Fruit fly (Drosophila melanogaster): ENCODE measurements around the gene CG31269.

CG31269 gene

dm6 chr3R:17079859-17080255 is 47.1 kb upstream of the CG31269 start, which contains the start of the genes Keap1 and kuk (continued):
- TF ChIP-seq ssp (GFP tag; IDR thresholded peaks at IDR 0.05), result no peak
- TF ChIP-seq Oaz (GFP tag; IDR thresholded peaks at IDR 0.05), result no peak
- TF ChIP-seq nau (GFP tag; optimal IDR thresholded peaks at IDR 0.05), result no peak
- TF ChIP-seq dysf (GFP tag; IDR thresholded peaks at IDR 0.05), result peak; percentile 25; the same call in 1 of the 3 replicates
- TF ChIP-seq tna (GFP tag; IDR thresholded peaks at IDR 0.05; ENCODE audit: partially characterized antibody), result peak; percentile 61
- no peak for TF ChIP-seq pros (GFP tag; optimal IDR thresholded peaks at IDR 0.05)
- no peak for TF ChIP-seq CG2202 (tag; optimal IDR thresholded peaks at IDR 0.05)
- TF ChIP-seq slou (GFP tag; optimal IDR thresholded peaks at IDR 0.05), result peak; percentile 74
- TF ChIP-seq MTF-1 (GFP tag; optimal IDR thresholded peaks at IDR 0.05; ENCODE audit: borderline replicate concordance), result peak; percentile 43
- TF ChIP-seq Hr39 (optimal IDR thresholded peaks at IDR 0.05), result no peak
- peak; percentile 99 for TF ChIP-seq CG10267 (tag; optimal IDR thresholded peaks at IDR 0.05)
- peak; percentile 48 for TF ChIP-seq Antp (GFP tag; optimal IDR thresholded peaks at IDR 0.05)
- peak; percentile 51 for TF ChIP-seq CG14014 (GFP tag; IDR thresholded peaks at IDR 0.05)
- peak; percentile 88 for TF ChIP-seq inv (GFP tag; IDR thresholded peaks at IDR 0.05; ENCODE audit: partially characterized antibody)
- peak; percentile 90 for TF ChIP-seq Ets97D (GFP tag; optimal IDR thresholded peaks at IDR 0.05)
- peak; percentile 27 for TF ChIP-seq psq (GFP tag; optimal IDR thresholded peaks at IDR 0.05)
- TF ChIP-seq Oli (tag; optimal IDR thresholded peaks at IDR 0.05), result peak; percentile 3
- peak; percentile 89 for TF ChIP-seq Med (GFP tag)
- TF ChIP-seq gcm2 (GFP tag; optimal IDR thresholded peaks at IDR 0.05), result peak; percentile 41
- peak; percentile 86 for TF ChIP-seq trem (tag; optimal IDR thresholded peaks at IDR 0.05)
- TF ChIP-seq CG34376 (GFP tag; optimal IDR thresholded peaks at IDR 0.05), result no peak
- peak; percentile 75 for TF ChIP-seq CG6791 (GFP tag; IDR thresholded peaks at IDR 0.05; ENCODE audit: partially characterized antibody)
- peak; percentile 84 for TF ChIP-seq amos (GFP tag; IDR thresholded peaks at IDR 0.05; ENCODE audit: partially characterized antibody)
- TF ChIP-seq CG6272 (GFP tag; IDR thresholded peaks at IDR 0.05), result peak; percentile 46; the same call in 1 of the 2 replicates
- peak; percentile 20 for TF ChIP-seq Tbp (GFP tag; optimal IDR thresholded peaks at IDR 0.05)
- TF ChIP-seq Fer3 (tag; optimal IDR thresholded peaks at IDR 0.05), result peak; percentile 34
- peak; percentile 42 for TF ChIP-seq MBD-R2 (GFP tag; IDR thresholded peaks at IDR 0.05)
- peak; percentile 93 for TF ChIP-seq CG9797 (GFP tag; optimal IDR thresholded peaks at IDR 0.05)
- peak; percentile 17 for TF ChIP-seq CG7271 (tag; optimal IDR thresholded peaks at IDR 0.05)
- TF ChIP-seq Hr3 (GFP tag; optimal IDR thresholded peaks at IDR 0.05), result peak; percentile 64
- TF ChIP-seq CG8944 (GFP tag; optimal IDR thresholded peaks at IDR 0.05), result peak; percentile 11
- no peak for TF ChIP-seq eve (GFP tag; optimal IDR thresholded peaks at IDR 0.05)
- peak; percentile 41 for TF ChIP-seq CG10209 (GFP tag; optimal IDR thresholded peaks at IDR 0.05)
- peak; percentile 37 for TF ChIP-seq CG10543 (GFP tag; optimal IDR thresholded peaks at IDR 0.05)
- TF ChIP-seq CG9727 (GFP tag; optimal IDR thresholded peaks at IDR 0.05), result peak; percentile 41
- peak; percentile 85 for TF ChIP-seq Sin3A (optimal IDR thresholded peaks at IDR 0.05)
- peak; percentile 88 for TF ChIP-seq Bgb (GFP tag; IDR thresholded peaks at IDR 0.05; ENCODE audit: partially characterized antibody)
- TF ChIP-seq CG13424 (tag; optimal IDR thresholded peaks at IDR 0.05), result peak; percentile 19
- peak; percentile 28 for TF ChIP-seq CG12071 (GFP tag; optimal IDR thresholded peaks at IDR 0.05)
- TF ChIP-seq hb (GFP tag; IDR thresholded peaks at IDR 0.05; ENCODE audit: partially characterized antibody), result peak; percentile 59; the same call in 2 of the 3 replicates
- TF ChIP-seq tup (GFP tag; optimal IDR thresholded peaks at IDR 0.05), result peak; percentile 23
- TF ChIP-seq CG12744 (GFP tag; optimal IDR thresholded peaks at IDR 0.05), result peak; percentile 49
- no peak for TF ChIP-seq wdn (GFP tag; IDR thresholded peaks at IDR 0.05)
- TF ChIP-seq jing (GFP tag; optimal IDR thresholded peaks at IDR 0.05), result no peak
- TF ChIP-seq nmo (GFP tag; optimal IDR thresholded peaks at IDR 0.05), result peak; percentile 80
- TF ChIP-seq Hmx (GFP tag; optimal IDR thresholded peaks at IDR 0.05), result no peak
- no peak for TF ChIP-seq CG10321 (GFP tag; IDR thresholded peaks at IDR 0.05)
- peak; percentile 44 for TF ChIP-seq CG3995 (GFP tag; optimal IDR thresholded peaks at IDR 0.05)
- peak; percentile 48 for TF ChIP-seq Atf3 (GFP tag; optimal IDR thresholded peaks at IDR 0.05)
- TF ChIP-seq row (GFP tag; IDR thresholded peaks at IDR 0.05), result peak; percentile 50; the same call in 2 of the 3 replicates
- TF ChIP-seq ewg (GFP tag; optimal IDR thresholded peaks at IDR 0.05), result peak; percentile 58

All from whole organism, embryonic.